Worm (Caenorhabditis elegans): Measurements from ENCODE around the gene T19C3.2.

DNA sequence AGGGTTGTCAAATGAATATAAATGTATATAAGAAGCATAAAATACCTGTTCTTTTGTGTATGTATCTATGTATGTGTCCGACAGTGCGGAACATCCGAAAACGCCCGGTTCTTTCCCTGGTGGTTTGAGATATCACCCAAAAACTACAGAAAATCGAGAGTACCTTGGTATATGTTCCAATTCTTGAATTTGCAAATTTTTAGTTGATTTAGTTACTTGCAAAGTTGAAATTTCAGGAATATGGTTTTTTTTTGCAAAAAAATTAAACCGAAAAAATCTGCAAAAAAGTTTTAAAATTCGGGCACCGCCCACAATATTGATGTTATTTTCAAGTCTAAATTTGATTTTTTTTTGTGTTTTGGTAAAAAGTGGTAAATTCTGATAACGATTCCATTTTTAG lies at the start of gene T19C3.2:
- no peak for TF ChIP-seq ztf-11 (tag; optimal IDR thresholded peaks at IDR 0.05)
- no peak for TF ChIP-seq pha-4 (tag; optimal IDR thresholded peaks at IDR 0.05)
- no peak for TF ChIP-seq lsy-2 (tag; optimal IDR thresholded peaks at IDR 0.05)
- no peak for TF ChIP-seq mep-1 (tag; optimal IDR thresholded peaks at IDR 0.05)
- no peak for TF ChIP-seq snpc-4 (tag; optimal IDR thresholded peaks at IDR 0.05)
- no peak for TF ChIP-seq elt-3 (tag; optimal IDR thresholded peaks at IDR 0.05)
- no peak for TF ChIP-seq ceh-43 (GFP tag; optimal IDR thresholded peaks at IDR 0.05)
- no peak for TF ChIP-seq bed-3 (GFP tag; optimal IDR thresholded peaks at IDR 0.05)
- TF ChIP-seq blmp-1 (tag; optimal IDR thresholded peaks at IDR 0.05), result no peak
